Worm (Caenorhabditis elegans) whole organism, L1 larva: ENCODE results near the gene srh-257.

Experiments used
- C04F5.9 ChIP-seq: sonication (generic microtip); optimal IDR thresholded peaks from 2 replicates; lab custom pipeline; 2016; ENCODE audit warnings: missing genetic modification characterization, missing compliant biosample characterization
- C16A3.4 ChIP-seq: fragments of 150-350 bp; optimal IDR thresholded peaks from 2 replicates; lab custom pipeline; 2014; ENCODE audit warnings: missing biosample characterization, missing genetic modification characterization
- aha-1 ChIP-seq: fragments of 150-350 bp; optimal IDR thresholded peaks from 2 replicates; lab custom pipeline; 2014; ENCODE audit warnings: missing biosample characterization, missing genetic modification characterization
- ama-1 ChIP-seq: fragments of 150-350 bp; optimal IDR thresholded peaks from 2 replicates; lab custom pipeline; 2014
- ceh-63 ChIP-seq: fragments of 200-800 bp; sonication (Bioruptor generic); optimal IDR thresholded peaks from 2 replicates; lab custom pipeline; 2018; ENCODE audit warnings: mild to moderate bottlenecking, missing genetic modification characterization, missing compliant biosample characterization
- ceh-8 ChIP-seq: fragments of 200-800 bp; sonication (Bioruptor generic); optimal IDR thresholded peaks from 2 replicates; lab custom pipeline; 2018; ENCODE audit warnings: mild to moderate bottlenecking, missing genetic modification characterization, moderate library complexity, missing compliant biosample characterization
- ceh-82 ChIP-seq, 3 experiments: fragments of 150-350 bp in 1 of 3; sonication (generic microtip) in 2 of 3; optimal IDR thresholded peaks; 2 replicates each; lab custom pipeline; 2014 to 2017; ENCODE audit warnings: missing biosample characterization in 3 of 3, missing genetic modification characterization in 3 of 3
- ceh-88 ChIP-seq: fragments of 200-800 bp; sonication (Bioruptor generic); IDR thresholded peaks from 2 replicates; pipeline ENCODE4 v1.3.6; 2022; ENCODE audit warnings: missing genetic modification characterization, missing compliant biosample characterization
- ceh-90 ChIP-seq: sonication (generic microtip); optimal IDR thresholded peaks from 2 replicates; lab custom pipeline; 2016; ENCODE audit warnings: missing genetic modification characterization, missing compliant biosample characterization
- ces-1 ChIP-seq: fragments of 150-350 bp; optimal IDR thresholded peaks from 2 replicates; lab custom pipeline; 2014; ENCODE audit warnings: missing biosample characterization, missing genetic modification reagents, missing genetic modification characterization
- efl-1 ChIP-seq, 4 experiments: fragments of 150-350 bp; optimal IDR thresholded peaks in 3 of 4; peaks in 1 of 4; 1 replicate in 1 of 4; 2 replicates in 3 of 4; lab custom pipeline; 2014; ENCODE audit warnings: missing biosample characterization in 2 of 4, missing genetic modification characterization in 2 of 4, missing genetic modification reagents in 2 of 4
- egl-13 ChIP-seq: sonication (generic microtip); optimal IDR thresholded peaks from 2 replicates; lab custom pipeline; 2016; ENCODE audit warnings: missing genotype, missing genetic modification reagents, missing genetic modification characterization, missing compliant biosample characterization
- elt-2 ChIP-seq: sonication (generic microtip); optimal IDR thresholded peaks from 2 replicates; lab custom pipeline; 2016; ENCODE audit warnings: missing genetic modification characterization, mild to moderate bottlenecking, inconsistent platforms, missing compliant biosample characterization, missing genetic modification reagents
- ets-5 ChIP-seq: fragments of 200-800 bp; sonication (Bioruptor generic); IDR thresholded peaks from 2 replicates; pipeline ENCODE4 v1.3.6; 2022; ENCODE audit warnings: missing genetic modification characterization, missing compliant biosample characterization
- fkh-10 ChIP-seq: sonication (generic microtip); optimal IDR thresholded peaks from 2 replicates; lab custom pipeline; 2017; ENCODE audit warnings: missing biosample characterization, missing genetic modification reagents, missing genetic modification characterization
- fkh-4 ChIP-seq: sonication (generic microtip); optimal IDR thresholded peaks from 2 replicates; lab custom pipeline; 2016; ENCODE audit warnings: missing compliant biosample characterization, missing genetic modification characterization, borderline replicate concordance
- fkh-8 ChIP-seq: sonication (generic microtip); optimal IDR thresholded peaks from 2 replicates; lab custom pipeline; 2016; ENCODE audit warnings: mild to moderate bottlenecking, missing genetic modification characterization, missing compliant biosample characterization
- grh-1 ChIP-seq: fragments of 200-800 bp; sonication (Bioruptor generic); IDR thresholded peaks from 2 replicates; pipeline ENCODE4 v1.3.6; 2022; ENCODE audit warnings: missing genetic modification reagents, missing genetic modification characterization, missing compliant biosample characterization
- hlh-17 ChIP-seq: fragments of 200-800 bp; sonication (Bioruptor generic); optimal IDR thresholded peaks from 2 replicates; lab custom pipeline; 2018; ENCODE audit warnings: missing genetic modification characterization, mild to moderate bottlenecking, missing compliant biosample characterization, moderate library complexity, borderline replicate concordance
- isw-1 ChIP-seq: fragments of 200-800 bp; sonication (Bioruptor generic); IDR thresholded peaks from 2 replicates; pipeline ENCODE4 v1.3.6; 2022; ENCODE audit warnings: missing genetic modification characterization, missing compliant biosample characterization
- jun-1 ChIP-seq: fragments of 150-350 bp; optimal IDR thresholded peaks from 2 replicates; lab custom pipeline; 2014; ENCODE audit warnings: missing biosample characterization, missing genetic modification reagents, missing genetic modification characterization
- lin-14 ChIP-seq: fragments of 200-800 bp; sonication (Bioruptor generic); optimal IDR thresholded peaks from 2 replicates; lab custom pipeline; 2018; ENCODE audit warnings: mild to moderate bottlenecking, missing genetic modification characterization, moderate library complexity, missing compliant biosample characterization
- lin-39 ChIP-seq: fragments of 150-350 bp; optimal IDR thresholded peaks from 2 replicates; lab custom pipeline; 2014; ENCODE audit warnings: missing biosample characterization, missing genetic modification reagents, missing genetic modification characterization
- mab-9 ChIP-seq: fragments of 200-800 bp; sonication (Bioruptor generic); IDR thresholded peaks from 2 replicates; pipeline ENCODE4 v1.3.6; 2022; ENCODE audit warnings: missing genetic modification reagents, missing genetic modification characterization, missing compliant biosample characterization
- mdl-1 ChIP-seq, 2 experiments: fragments of 150-350 bp; optimal IDR thresholded peaks; 2 replicates each; lab custom pipeline; 2014 to 2017; ENCODE audit warnings: missing biosample characterization in 2 of 2, missing genetic modification characterization in 2 of 2, inconsistent platforms in 1 of 2
- mep-1 ChIP-seq: fragments of 150-350 bp; optimal IDR thresholded peaks from 2 replicates; lab custom pipeline; 2014; ENCODE audit warnings: missing biosample characterization, missing genetic modification characterization
- nhr-11 ChIP-seq: fragments of 150-350 bp; optimal IDR thresholded peaks from 2 replicates; lab custom pipeline; 2014; ENCODE audit warnings: missing biosample characterization, missing genetic modification characterization
- nhr-28 ChIP-seq: fragments of 150-350 bp; optimal IDR thresholded peaks from 2 replicates; lab custom pipeline; 2014; ENCODE audit warnings: missing biosample characterization, missing genetic modification characterization
- nhr-71 ChIP-seq: sonication (generic microtip); optimal IDR thresholded peaks from 2 replicates; lab custom pipeline; 2016; ENCODE audit warnings: mild to moderate bottlenecking, missing genetic modification characterization, moderate library complexity, missing compliant biosample characterization
- nhr-84 ChIP-seq: sonication (generic microtip); optimal IDR thresholded peaks from 2 replicates; lab custom pipeline; 2017; ENCODE audit warnings: missing biosample characterization, missing genetic modification characterization
- nhr-85 ChIP-seq: sonication (generic microtip); peaks from one replicate; lab custom pipeline; 2016; ENCODE audit warnings: missing genetic modification characterization, inconsistent platforms, missing compliant biosample characterization
- pag-3 ChIP-seq: sonication (generic microtip); optimal IDR thresholded peaks from 2 replicates; lab custom pipeline; 2017; ENCODE audit warnings: missing genetic modification characterization, mild to moderate bottlenecking, missing compliant biosample characterization, antibody characterized with exemption, borderline replicate concordance; ENCODE audit not compliant: insufficient read depth
- pqm-1 ChIP-seq: sonication (generic microtip); optimal IDR thresholded peaks from 3 replicates; lab custom pipeline; 2017; ENCODE audit warnings: missing biosample characterization, missing genetic modification characterization
- snpc-4 ChIP-seq: fragments of 150-350 bp; optimal IDR thresholded peaks from 2 replicates; lab custom pipeline; 2014; ENCODE audit warnings: missing biosample characterization, missing genetic modification characterization
- snu-23 ChIP-seq: sonication (generic microtip); optimal IDR thresholded peaks from 2 replicates; lab custom pipeline; 2016; ENCODE audit warnings: missing genetic modification characterization, missing compliant biosample characterization
- tbx-2 ChIP-seq: sonication (generic microtip); optimal IDR thresholded peaks from 2 replicates; lab custom pipeline; 2016; ENCODE audit warnings: missing genetic modification characterization, missing compliant biosample characterization
- tlp-1 ChIP-seq: fragments of 150-350 bp; optimal IDR thresholded peaks from 2 replicates; lab custom pipeline; 2014; ENCODE audit warnings: missing biosample characterization, missing genetic modification characterization
- unc-30 ChIP-seq: sonication (generic microtip); optimal IDR thresholded peaks from 2 replicates; lab custom pipeline; 2017; ENCODE audit warnings: missing biosample characterization, missing genetic modification characterization
- unc-62 ChIP-seq: fragments of 150-350 bp; optimal IDR thresholded peaks from 2 replicates; lab custom pipeline; 2014; ENCODE audit warnings: missing biosample characterization, missing genetic modification reagents, missing genetic modification characterization
- xbp-1 ChIP-seq: sonication (generic microtip); optimal IDR thresholded peaks from 2 replicates; lab custom pipeline; 2016; ENCODE audit warnings: missing genetic modification characterization, missing compliant biosample characterization
- zip-4 ChIP-seq: fragments of 200-800 bp; sonication (Bioruptor generic); optimal IDR thresholded peaks from 2 replicates; lab custom pipeline; 2018; ENCODE audit warnings: mild to moderate bottlenecking, missing genetic modification characterization, moderate library complexity, missing compliant biosample characterization

Gene srh-257

ce11 chrV:15444615-15445014 lies 37.6 kb downstream of the srh-257 start, which contains the start of gene T26H5.9:
Gene T26H5.9, plus strand, starts transcription at chrV:15444916.
- TF ChIP-seq xbp-1 (tag; lab: Kevin White, UChicago) (no peak), ceh-90 (tag; lab: Kevin White, UChicago) (no peak), hlh-17 (GFP tag; lab: Kevin White, UChicago) (no peak), grh-1 (no peak), tlp-1 (tag; lab: Kevin White, UChicago) (no peak), jun-1 (tag; lab: Kevin White, UChicago) (peak; percentile 27), nhr-85 (no peak), lin-39 (tag; lab: Kevin White, UChicago) (no peak), unc-62 (GFP tag; lab: Kevin White, UChicago) (no peak), elt-2 (tag; lab: Kevin White, UChicago) (peak; percentile 57)

- no peak for TF ChIP-seq nhr-84 (tag; lab: Kevin White, UChicago)
- TF ChIP-seq ceh-82 (tag; optimal IDR thresholded peaks at IDR 0.05; lab: Kevin White, UChicago): no peak
- TF ChIP-seq C04F5.9 (tag; lab: Kevin White, UChicago): no peak
- TF ChIP-seq mab-9 (GFP tag; lab: Robert Waterston, UW): no peak
- TF ChIP-seq snpc-4: no peak
- no peak for TF ChIP-seq lin-14 (GFP tag; lab: Kevin White, UChicago)
- no peak for TF ChIP-seq fkh-8 (tag; lab: Kevin White, UChicago)
- no peak for TF ChIP-seq C16A3.4
- TF ChIP-seq tbx-2 (tag; lab: Kevin White, UChicago): no peak
- no peak for TF ChIP-seq mep-1 (tag; lab: Kevin White, UChicago)
- no peak for TF ChIP-seq ceh-90 (tag; lab: Kevin White, UChicago)
- TF ChIP-seq ets-5 (GFP tag; lab: Robert Waterston, UW): no peak
- no peak for TF ChIP-seq ceh-63 (GFP tag; lab: Kevin White, UChicago)
- TF ChIP-seq tlp-1 (tag; lab: Kevin White, UChicago): no peak
Observed at ce11 chrV:15445437-15445836, 38.4 kb downstream of the srh-257 start, which contains the start of gene srh-239. Gene srh-239, plus strand, starts transcription at chrV:15445737.

ce11 chrV:15448408-15448807 lies 41.4 kb downstream of the srh-257 start, which contains the start of gene T26H5.4:
Gene T26H5.4, minus strand, starts transcription at chrV:15448701.
- TF ChIP-seq efl-1 (optimal IDR thresholded peaks at IDR 0.05; lab: Kevin White, UChicago): no peak
- peak in 1 of 2 experiments; percentile 73 for TF ChIP-seq efl-1 (GFP tag; optimal IDR thresholded peaks at IDR 0.05 in 1 of 2; lab: Kevin White, UChicago)
- no peak for TF ChIP-seq isw-1 (GFP tag; lab: Robert Waterston, UW)
- peak; percentile 95 for TF ChIP-seq elt-2 (tag; lab: Kevin White, UChicago)

- no peak for TF ChIP-seq ceh-90 (tag; lab: Kevin White, UChicago)
- TF ChIP-seq unc-30 (tag; lab: Kevin White, UChicago): no peak
- no peak for TF ChIP-seq ama-1 (lab: Kevin White, UChicago)
- no peak for TF ChIP-seq ces-1 (GFP tag; lab: Kevin White, UChicago)
- no peak for TF ChIP-seq C04F5.9 (tag; lab: Kevin White, UChicago)
- TF ChIP-seq ceh-8 (GFP tag; lab: Kevin White, UChicago): no peak
- no peak for TF ChIP-seq aha-1
- no peak for TF ChIP-seq efl-1 (optimal IDR thresholded peaks at IDR 0.05; lab: Kevin White, UChicago)
- no peak for TF ChIP-seq efl-1 (GFP tag; optimal IDR thresholded peaks at IDR 0.05 in 1 of 2; lab: Kevin White, UChicago)
- TF ChIP-seq zip-4 (GFP tag; lab: Kevin White, UChicago): no peak
- TF ChIP-seq nhr-28: no peak
- TF ChIP-seq grh-1: no peak
- TF ChIP-seq ceh-88 (GFP tag; lab: Robert Waterston, UW): no peak
- TF ChIP-seq pag-3: no peak
- TF ChIP-seq, all 84 proteins: peak for 0
Observed at ce11 chrV:15448865-15449264, 41.8 kb downstream of the srh-257 start, which contains the start of gene T26H5.14. Gene T26H5.14, plus strand, starts transcription at chrV:15449165.

ce11 chrV:15451421-15451820 lies 44.4 kb downstream of the srh-257 start, which contains the start of gene srw-33:
Gene srw-33, minus strand, starts transcription at chrV:15451521.
- TF ChIP-seq egl-13 (tag; lab: Kevin White, UChicago): no peak
- no peak for TF ChIP-seq nhr-84 (tag; lab: Kevin White, UChicago)
- no peak for TF ChIP-seq nhr-71 (tag; lab: Kevin White, UChicago)
- TF ChIP-seq ets-5 (GFP tag; lab: Robert Waterston, UW): no peak
- TF ChIP-seq fkh-4 (tag; lab: Kevin White, UChicago): no peak
- no peak for TF ChIP-seq fkh-10
- no peak for TF ChIP-seq nhr-11 (tag; lab: Kevin White, UChicago)
- no peak for TF ChIP-seq mdl-1 (tag; optimal IDR thresholded peaks at IDR 0.05; lab: Kevin White, UChicago)
- TF ChIP-seq ceh-63 (GFP tag; lab: Kevin White, UChicago): no peak
- no peak for TF ChIP-seq snu-23
- TF ChIP-seq pqm-1: no peak
